Worm (Caenorhabditis elegans): Measurements from ENCODE around the gene M04D8.7.

- TF ChIP-seq him-1 (tag; optimal IDR thresholded peaks at IDR 0.05) (no peak), W03F9.2 (tag; optimal IDR thresholded peaks at IDR 0.05) (no peak), dao-5 (tag; optimal IDR thresholded peaks at IDR 0.05) (no peak)
Observed at ce11 chrIII:9993535-9993934, 43.7 kb upstream of the M04D8.7 start, which contains the start of gene C05B5.4.
